Fruit fly (Drosophila melanogaster): ENCODE measurements around the gene CG33128.
A peak's percentile ranks its signal among the peaks of the same experiment; 100 is the strongest.

CG33128 gene

DNA sequence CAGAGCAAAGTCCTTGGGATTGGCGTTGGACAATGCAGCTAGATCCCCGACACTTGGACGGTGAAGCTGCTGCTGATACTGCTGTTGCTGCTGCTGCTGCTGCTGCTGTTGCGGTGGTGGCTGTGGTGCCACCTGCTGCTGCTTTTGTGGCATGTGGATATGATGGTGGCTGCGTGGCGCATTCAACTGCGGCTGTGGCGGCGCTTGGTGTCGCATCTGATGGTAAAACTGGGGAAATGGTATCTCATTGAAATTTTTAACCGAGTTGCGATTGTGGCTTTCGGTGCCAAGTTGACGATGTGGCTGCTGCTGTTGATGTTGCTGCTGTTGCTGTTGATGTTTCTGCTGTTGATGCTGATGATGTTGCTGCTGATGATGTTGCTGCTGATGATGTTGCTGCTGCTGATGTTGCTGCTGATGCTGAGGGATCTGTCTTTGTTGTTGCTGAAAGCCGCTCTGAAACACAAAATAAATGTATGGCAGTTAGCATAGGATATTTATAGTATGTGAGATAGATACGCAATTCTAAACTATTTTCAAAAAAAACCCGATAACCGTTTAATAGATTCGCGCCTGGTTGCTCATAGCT is 5.2 kb downstream of the CG33128 start:
- no peak for TF ChIP-seq gl (tag; optimal IDR thresholded peaks at IDR 0.05)
- TF ChIP-seq CG17806 (tag; optimal IDR thresholded peaks at IDR 0.05): no peak

DNA sequence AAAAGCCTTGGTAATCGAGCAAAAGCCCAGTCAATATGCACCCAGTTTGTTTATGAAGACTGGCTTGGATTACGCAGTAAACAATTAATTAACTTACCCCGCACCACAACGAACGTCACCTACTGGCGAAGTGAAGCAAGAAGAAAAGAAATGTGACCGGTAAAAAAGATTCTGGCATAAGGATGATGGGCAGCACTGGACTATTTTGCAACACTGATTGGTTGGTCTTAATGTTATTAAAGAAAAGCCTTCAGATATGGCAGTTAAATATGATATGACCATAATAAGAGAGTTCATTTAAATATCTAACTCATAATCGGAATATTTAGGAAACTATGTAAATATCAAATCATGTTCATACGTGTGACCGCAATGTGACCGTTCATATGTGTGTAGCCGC is 6.4 kb downstream of the CG33128 start, which contains the start of gene CG18131:
Gene CG18131, minus strand, starts transcription at position 297 of the 400 bp plus-strand sequence.
- TF ChIP-seq CG8301 (tag; optimal IDR thresholded peaks at IDR 0.05): no peak
- TF ChIP-seq CG17806 (tag; optimal IDR thresholded peaks at IDR 0.05): no peak
- TF ChIP-seq EcR (GFP tag; optimal IDR thresholded peaks at IDR 0.05): no peak
- TF ChIP-seq rn (GFP tag; IDR thresholded peaks at IDR 0.05): no peak
- TF ChIP-seq D1 (tag; optimal IDR thresholded peaks at IDR 0.05): no peak
- TF ChIP-seq Snoo (tag; optimal IDR thresholded peaks at IDR 0.05): no peak
- no peak for TF ChIP-seq CG32121 (GFP tag; IDR thresholded peaks at IDR 0.05)
- no peak for TF ChIP-seq CG34367 (tag; optimal IDR thresholded peaks at IDR 0.05)
- TF ChIP-seq gl (tag; optimal IDR thresholded peaks at IDR 0.05): no peak
- no peak for TF ChIP-seq CG9948 (tag; optimal IDR thresholded peaks at IDR 0.05)
- TF ChIP-seq Ets98B (GFP tag; IDR thresholded peaks at IDR 0.05): no peak
- no peak for TF ChIP-seq CG12605 (GFP tag; IDR thresholded peaks at IDR 0.05)
- no peak for TF ChIP-seq CG10348 (GFP tag; IDR thresholded peaks at IDR 0.05)
- TF ChIP-seq CG14655 (GFP tag; optimal IDR thresholded peaks at IDR 0.05): no peak
- TF ChIP-seq CG8159 (tag; optimal IDR thresholded peaks at IDR 0.05): no peak
- no peak for TF ChIP-seq Pif1B (GFP tag; optimal IDR thresholded peaks at IDR 0.05)
- TF ChIP-seq CG15710 (tag; optimal IDR thresholded peaks at IDR 0.05): no peak

DNA sequence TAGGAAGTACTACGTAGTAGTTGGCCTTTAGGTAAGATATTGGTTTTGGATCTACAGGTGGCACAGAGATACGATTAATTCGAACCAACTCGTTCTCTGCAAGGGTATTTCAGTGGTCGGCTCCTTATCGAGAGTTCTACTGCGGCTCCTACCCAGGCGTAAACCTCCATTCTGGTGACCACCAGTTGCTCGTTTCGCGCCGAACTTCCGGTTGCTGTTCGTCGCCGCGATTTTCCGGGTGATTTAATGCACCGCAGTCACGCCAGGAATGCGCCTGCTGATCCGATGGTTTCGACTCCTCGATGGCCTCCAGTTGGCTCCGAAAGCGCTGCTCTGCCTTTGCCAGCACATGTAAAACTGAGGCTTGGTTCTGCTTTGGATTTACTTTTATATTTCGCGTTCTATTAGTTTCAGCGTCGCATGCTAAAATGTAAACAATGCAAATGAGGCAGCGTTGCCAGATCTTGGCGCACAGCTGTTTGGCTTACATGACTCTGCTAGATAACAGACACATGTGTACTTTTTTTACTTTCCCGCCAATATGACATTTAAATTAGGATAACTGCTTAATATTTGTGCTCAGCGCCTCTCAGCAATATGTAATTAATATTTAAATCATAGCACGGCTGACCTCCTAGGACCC is 8.7 kb downstream of the CG33128 start, which contains the start of gene CG7420:
Gene CG7420, minus strand, starts transcription at position 446 of the 643 bp plus-strand sequence.
- no peak for TF ChIP-seq Ets98B (GFP tag; IDR thresholded peaks at IDR 0.05)
- no peak for TF ChIP-seq CG15710 (tag; optimal IDR thresholded peaks at IDR 0.05)
- TF ChIP-seq Pif1B (GFP tag; optimal IDR thresholded peaks at IDR 0.05): no peak
- no peak for TF ChIP-seq CG32121 (GFP tag; IDR thresholded peaks at IDR 0.05)
- TF ChIP-seq D1 (tag; optimal IDR thresholded peaks at IDR 0.05): no peak
- TF ChIP-seq CG13204 (GFP tag; optimal IDR thresholded peaks at IDR 0.05): no peak
- TF ChIP-seq CG12605 (GFP tag; IDR thresholded peaks at IDR 0.05): 0 out of 2 replicates have a peak, but pooled peaks have one; percentile 35
- TF ChIP-seq rn (GFP tag; IDR thresholded peaks at IDR 0.05): no peak

dm6 chr2L:1504288-1504687 is 10.4 kb downstream of the CG33128 start:
- TF ChIP-seq CG8159 (tag; optimal IDR thresholded peaks at IDR 0.05) (no peak), CG9948 (tag; optimal IDR thresholded peaks at IDR 0.05) (no peak)

dm6 chr2L:1509748-1510147 is 15.9 kb downstream of the CG33128 start:
- peak; percentile 9 for TF ChIP-seq CG14655 (GFP tag; optimal IDR thresholded peaks at IDR 0.05)
- TF ChIP-seq fd96Ca (GFP tag; IDR thresholded peaks at IDR 0.05): 0 out of 3 replicates have a peak, but pooled peaks have one; percentile 34
- peak; percentile 37 for TF ChIP-seq CG8159 (tag; optimal IDR thresholded peaks at IDR 0.05)
- no peak for TF ChIP-seq CG15710 (tag; optimal IDR thresholded peaks at IDR 0.05)
- no peak for TF ChIP-seq CG8301 (tag; optimal IDR thresholded peaks at IDR 0.05)

DNA sequence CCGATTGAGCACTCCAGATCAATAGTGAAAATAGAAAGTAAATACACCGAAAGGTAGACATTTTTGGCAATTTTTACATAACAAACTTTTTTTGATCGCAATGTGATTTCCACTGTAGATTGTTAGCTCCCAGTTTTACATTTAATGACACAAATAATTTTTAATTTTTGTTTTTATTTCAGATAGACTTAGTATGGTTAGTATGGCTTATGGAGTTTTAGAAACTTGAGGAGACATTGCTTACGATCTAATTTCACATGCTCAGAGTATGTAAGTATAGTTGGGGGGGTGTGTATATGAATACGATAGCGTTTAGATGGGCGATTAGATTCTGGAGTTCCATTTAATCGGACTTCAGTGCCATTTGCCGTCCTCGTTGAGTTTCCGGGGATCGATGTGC is 23.5 kb downstream of the CG33128 start, which contains the start of gene CG18132:
Gene CG18132, minus strand, starts transcription at position 101 of the 400 bp plus-strand sequence.
- TF ChIP-seq Pif1B (GFP tag; optimal IDR thresholded peaks at IDR 0.05) (no peak), CG8159 (tag; optimal IDR thresholded peaks at IDR 0.05) (no peak), CG10348 (GFP tag; IDR thresholded peaks at IDR 0.05) (no peak), Ets98B (GFP tag; IDR thresholded peaks at IDR 0.05) (no peak), Snoo (tag; optimal IDR thresholded peaks at IDR 0.05) (no peak), CG32121 (GFP tag; IDR thresholded peaks at IDR 0.05) (no peak), gl (tag; optimal IDR thresholded peaks at IDR 0.05) (no peak), CG34367 (tag; optimal IDR thresholded peaks at IDR 0.05) (no peak), D1 (tag; optimal IDR thresholded peaks at IDR 0.05) (no peak), rn (GFP tag; IDR thresholded peaks at IDR 0.05) (no peak), Pif1A (GFP tag; optimal IDR thresholded peaks at IDR 0.05) (no peak), CG17806 (tag; optimal IDR thresholded peaks at IDR 0.05) (no peak), CG9948 (tag; optimal IDR thresholded peaks at IDR 0.05) (no peak), EcR (GFP tag; optimal IDR thresholded peaks at IDR 0.05) (no peak), CG15710 (tag; optimal IDR thresholded peaks at IDR 0.05) (no peak), CG13204 (GFP tag; optimal IDR thresholded peaks at IDR 0.05) (no peak), fd96Ca (GFP tag; IDR thresholded peaks at IDR 0.05) (no peak), CG8301 (tag; optimal IDR thresholded peaks at IDR 0.05) (no peak), CG4496 (GFP tag; IDR thresholded peaks at IDR 0.05) (no peak)

DNA sequence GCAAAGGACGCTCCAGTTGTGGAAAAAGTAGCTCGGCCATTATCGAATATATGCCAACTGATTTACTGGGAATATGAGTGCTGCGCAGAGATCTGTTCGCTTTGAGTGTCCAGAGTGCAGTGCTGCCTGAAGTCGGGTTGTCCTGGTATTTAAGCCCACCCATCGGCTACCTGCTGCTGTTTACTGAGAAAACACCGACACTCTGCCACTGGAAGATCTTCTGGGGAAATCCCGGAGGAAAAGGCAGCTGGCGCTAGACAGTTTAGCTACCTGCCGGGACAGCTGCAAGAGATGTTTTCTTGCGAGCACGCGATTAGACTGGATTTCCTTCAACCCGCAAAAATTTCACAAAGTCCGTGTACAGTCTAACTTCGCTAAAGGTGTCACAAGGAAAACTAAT is 24.2 kb downstream of the CG33128 start, which contains the start of gene halo:
Gene halo, minus strand, starts transcription at position 127 of the 400 bp plus-strand sequence.
- TF ChIP-seq D1 (tag; optimal IDR thresholded peaks at IDR 0.05) (no peak), Snoo (tag; optimal IDR thresholded peaks at IDR 0.05) (no peak), CG8301 (tag; optimal IDR thresholded peaks at IDR 0.05) (no peak), rn (GFP tag; IDR thresholded peaks at IDR 0.05) (no peak), fd96Ca (GFP tag; IDR thresholded peaks at IDR 0.05) (no peak), CG14655 (GFP tag; optimal IDR thresholded peaks at IDR 0.05) (no peak), Pif1B (GFP tag; optimal IDR thresholded peaks at IDR 0.05) (no peak), Pif1A (GFP tag; optimal IDR thresholded peaks at IDR 0.05) (no peak), Ets98B (GFP tag; IDR thresholded peaks at IDR 0.05) (no peak), CG4496 (GFP tag; IDR thresholded peaks at IDR 0.05) (no peak), CG10348 (GFP tag; IDR thresholded peaks at IDR 0.05) (no peak), CG17806 (tag; optimal IDR thresholded peaks at IDR 0.05) (no peak), CG13204 (GFP tag; optimal IDR thresholded peaks at IDR 0.05) (no peak), CG34367 (tag; optimal IDR thresholded peaks at IDR 0.05) (no peak), gl (tag; optimal IDR thresholded peaks at IDR 0.05) (no peak), CG8159 (tag; optimal IDR thresholded peaks at IDR 0.05) (no peak), CG12605 (GFP tag; IDR thresholded peaks at IDR 0.05) (no peak), CG32121 (GFP tag; IDR thresholded peaks at IDR 0.05) (no peak), CG15710 (tag; optimal IDR thresholded peaks at IDR 0.05) (no peak)

All from whole organism, pupa.